Worm (Caenorhabditis elegans) whole organism, early embryonic: ENCODE data around the gene B0334.4.

Experiments used
- B0310.2 ChIP-seq: sonication (generic microtip); optimal IDR thresholded peaks from 2 replicates; lab custom pipeline; 2016; ENCODE audit warnings: mild to moderate bottlenecking, missing genetic modification characterization, missing compliant biosample characterization
- F13C5.2 ChIP-seq: sonication (generic microtip); optimal IDR thresholded peaks from 2 replicates; lab custom pipeline; 2017; ENCODE audit warnings: mild to moderate bottlenecking, missing genetic modification characterization, inconsistent platforms, missing compliant biosample characterization
- aly-1 ChIP-seq: sonication (generic microtip); optimal IDR thresholded peaks from 2 replicates; lab custom pipeline; 2016; ENCODE audit warnings: missing genetic modification characterization, missing compliant biosample characterization
- ama-1 ChIP-seq: fragments of 150-350 bp; optimal IDR thresholded peaks from 2 replicates; lab custom pipeline; 2014
- ceh-13 ChIP-seq: fragments of 200-800 bp; sonication (Bioruptor generic); optimal IDR thresholded peaks from 2 replicates; lab custom pipeline; 2018; ENCODE audit warnings: mild to moderate bottlenecking, missing genetic modification characterization, missing compliant biosample characterization
- ceh-36 ChIP-seq: sonication (generic microtip); optimal IDR thresholded peaks from 2 replicates; lab custom pipeline; 2016; ENCODE audit warnings: missing genetic modification characterization, inconsistent platforms, missing compliant biosample characterization
- ets-7 ChIP-seq: sonication (generic microtip); optimal IDR thresholded peaks from 2 replicates; lab custom pipeline; 2016; ENCODE audit warnings: missing genotype, missing genetic modification characterization, missing compliant biosample characterization
- flt-1 ChIP-seq: fragments of 200-800 bp; sonication (Bioruptor generic); IDR thresholded peaks from 2 replicates; pipeline ENCODE4 v1.3.6; 2022; ENCODE audit warnings: missing genetic modification characterization, missing compliant biosample characterization
- hmbx-1 ChIP-seq: sonication (generic microtip); optimal IDR thresholded peaks from 2 replicates; lab custom pipeline; 2016; ENCODE audit warnings: mild to moderate bottlenecking, missing genetic modification characterization, missing compliant biosample characterization
- hmg-4 ChIP-seq: fragments of 200-800 bp; sonication (Bioruptor generic); optimal IDR thresholded peaks from 2 replicates; lab custom pipeline; 2018; ENCODE audit warnings: mild to moderate bottlenecking, missing genetic modification characterization, missing compliant biosample characterization
- hnd-1 ChIP-seq: sonication (generic microtip); optimal IDR thresholded peaks from 2 replicates; lab custom pipeline; 2016; ENCODE audit warnings: missing genetic modification characterization, missing compliant biosample characterization
- pes-1 ChIP-seq: fragments of 200-800 bp; sonication (Bioruptor generic); IDR thresholded peaks from 2 replicates; pipeline ENCODE4 v1.3.6; 2022; ENCODE audit warnings: missing genetic modification reagents, missing genetic modification characterization, missing compliant biosample characterization
- scrt-1 ChIP-seq: fragments of 200-800 bp; sonication (Bioruptor generic); IDR thresholded peaks from 2 replicates; pipeline ENCODE4 v1.3.6; 2022; ENCODE audit warnings: missing genetic modification characterization, missing compliant biosample characterization
- sea-1 ChIP-seq: fragments of 200-800 bp; sonication (Bioruptor generic); conservative IDR thresholded peaks from 2 replicates; pipeline ENCODE4 v1.3.6; 2022; ENCODE audit warnings: missing genetic modification characterization, missing compliant biosample characterization
- tbx-11 ChIP-seq: fragments of 200-800 bp; sonication (Bioruptor generic); IDR thresholded peaks from 2 replicates; pipeline ENCODE4 v1.3.6; 2022; ENCODE audit warnings: missing genetic modification characterization, missing compliant biosample characterization
- tbx-37 ChIP-seq: fragments of 200-800 bp; sonication (Bioruptor generic); conservative IDR thresholded peaks from 2 replicates; pipeline ENCODE4 v1.3.6; 2022; ENCODE audit warnings: missing genetic modification reagents, missing genetic modification characterization, missing compliant biosample characterization
- tra-4 ChIP-seq: sonication (generic microtip); optimal IDR thresholded peaks from 2 replicates; lab custom pipeline; 2017; ENCODE audit warnings: missing genetic modification characterization, missing compliant biosample characterization

The B0334.4 gene

ce11 chrII:11471916-11472315 lies 23.6 kb upstream of the B0334.4 start, which contains the start of gene mfn-1:
TSS of gene mfn-1 (minus strand) at chrII:11472016.
- TF ChIP-seq B0310.2: no peak
- TF ChIP-seq sea-1 (GFP tag; lab: Robert Waterston, UW): no peak
- TF ChIP-seq ama-1 (lab: Kevin White, UChicago): no peak
- TF ChIP-seq scrt-1 (GFP tag; lab: Robert Waterston, UW): no peak
- TF ChIP-seq ets-7 (tag; lab: Kevin White, UChicago): no peak
- TF ChIP-seq hnd-1 (tag; lab: Kevin White, UChicago): no peak
- no peak for TF ChIP-seq hmbx-1 (tag; lab: Kevin White, UChicago)
- TF ChIP-seq aly-1 (tag; lab: Kevin White, UChicago): no peak
- TF ChIP-seq hmg-4 (GFP tag; lab: Kevin White, UChicago): no peak
- no peak for TF ChIP-seq pes-1 (GFP tag; lab: Robert Waterston, UW)
- TF ChIP-seq ceh-13 (GFP tag; lab: Kevin White, UChicago): no peak
- TF ChIP-seq ceh-36 (tag; lab: Kevin White, UChicago): no peak
- TF ChIP-seq tbx-11: no peak
- TF ChIP-seq tra-4: no peak
- no peak for TF ChIP-seq tbx-37 (GFP tag; lab: Robert Waterston, UW)
- TF ChIP-seq flt-1 (GFP tag; lab: Robert Waterston, UW): no peak
- TF ChIP-seq F13C5.2 (tag; lab: Kevin White, UChicago): no peak

- no peak for TF ChIP-seq hmbx-1 (tag; lab: Kevin White, UChicago)
- TF ChIP-seq ceh-36 (tag; lab: Kevin White, UChicago): no peak
- no peak for TF ChIP-seq tra-4
- TF ChIP-seq hnd-1 (tag; lab: Kevin White, UChicago): no peak
- TF ChIP-seq pes-1 (GFP tag; lab: Robert Waterston, UW): no peak
- no peak for TF ChIP-seq tbx-11
- no peak for TF ChIP-seq ceh-13 (GFP tag; lab: Kevin White, UChicago)
Measured at ce11 chrII:11472542-11472941, 22.9 kb upstream of the B0334.4 start.

- TF ChIP-seq hmg-4 (GFP tag; lab: Kevin White, UChicago): peak; percentile 22
- TF ChIP-seq tbx-11: no peak
- TF ChIP-seq B0310.2: no peak
- peak; percentile 44 for TF ChIP-seq F13C5.2 (tag; lab: Kevin White, UChicago)
- TF ChIP-seq flt-1 (GFP tag; lab: Robert Waterston, UW): peak; percentile 72
- TF ChIP-seq aly-1 (tag; lab: Kevin White, UChicago): no peak
- no peak for TF ChIP-seq ceh-36 (tag; lab: Kevin White, UChicago)
- peak; percentile 62; the same call in 1 of the 2 replicates for TF ChIP-seq tbx-37 (GFP tag; lab: Robert Waterston, UW)
- no peak for TF ChIP-seq tra-4
Measured at ce11 chrII:11473525-11474181, 21.8 kb upstream of the B0334.4 start, which contains the start of the genes metl-1 and W02B12.11. TSS of gene metl-1 (minus strand) at chrII:11473575. TSS of gene W02B12.11 (plus strand) at chrII:11473861.

- TF ChIP-seq hmbx-1 (tag; lab: Kevin White, UChicago): no peak
- TF ChIP-seq ama-1 (lab: Kevin White, UChicago): no peak
- TF ChIP-seq tra-4: no peak
- TF ChIP-seq hnd-1 (tag; lab: Kevin White, UChicago): no peak
- TF ChIP-seq ets-7 (tag; lab: Kevin White, UChicago): no peak
- no peak for TF ChIP-seq hmg-4 (GFP tag; lab: Kevin White, UChicago)
- TF ChIP-seq flt-1 (GFP tag; lab: Robert Waterston, UW): no peak
- TF ChIP-seq tbx-11: no peak
- TF ChIP-seq aly-1 (tag; lab: Kevin White, UChicago): no peak
- no peak for TF ChIP-seq pes-1 (GFP tag; lab: Robert Waterston, UW)
- TF ChIP-seq tbx-37 (GFP tag; lab: Robert Waterston, UW): no peak
- TF ChIP-seq ceh-36 (tag; lab: Kevin White, UChicago): no peak
- no peak for TF ChIP-seq scrt-1 (GFP tag; lab: Robert Waterston, UW)
- TF ChIP-seq F13C5.2 (tag; lab: Kevin White, UChicago): no peak
- no peak for TF ChIP-seq sea-1 (GFP tag; lab: Robert Waterston, UW)
Measured at ce11 chrII:11476410-11476809, 19.1 kb upstream of the B0334.4 start, which contains the start of gene W02B12.16. TSS of gene W02B12.16 (minus strand) at chrII:11476510.

ce11 chrII:11479076-11479475 lies 16.4 kb upstream of the B0334.4 start, which contains the start of gene W02B12.12:
TSS of gene W02B12.12 (minus strand) at chrII:11479176.
- TF ChIP-seq ets-7 (tag; lab: Kevin White, UChicago) (no peak), hnd-1 (tag; lab: Kevin White, UChicago) (no peak), B0310.2 (no peak), hmbx-1 (tag; lab: Kevin White, UChicago) (no peak), sea-1 (GFP tag; lab: Robert Waterston, UW) (no peak), hmg-4 (GFP tag; lab: Kevin White, UChicago) (no peak), ceh-36 (tag; lab: Kevin White, UChicago) (no peak), F13C5.2 (tag; lab: Kevin White, UChicago) (no peak)

ce11 chrII:11484600-11484999 lies 10.9 kb upstream of the B0334.4 start:
- TF ChIP-seq pes-1 (GFP tag; lab: Robert Waterston, UW) (peak; percentile 97), ets-7 (tag; lab: Kevin White, UChicago) (peak; percentile 89), ceh-13 (GFP tag; lab: Kevin White, UChicago) (peak; percentile 93), tra-4 (peak; percentile 93), aly-1 (tag; lab: Kevin White, UChicago) (peak; percentile 97), ceh-36 (tag; lab: Kevin White, UChicago) (peak; percentile 97), flt-1 (GFP tag; lab: Robert Waterston, UW) (peak; percentile 97), hmg-4 (GFP tag; lab: Kevin White, UChicago) (peak; percentile 98), ama-1 (lab: Kevin White, UChicago) (no peak), B0310.2 (peak; percentile 97), scrt-1 (GFP tag; lab: Robert Waterston, UW) (peak; percentile 95), tbx-11 (peak; percentile 96), tbx-37 (GFP tag; lab: Robert Waterston, UW) (peak; percentile 98), sea-1 (GFP tag; lab: Robert Waterston, UW) (peak; percentile 97), hnd-1 (tag; lab: Kevin White, UChicago) (peak; percentile 94), hmbx-1 (tag; lab: Kevin White, UChicago) (peak; percentile 89), F13C5.2 (tag; lab: Kevin White, UChicago) (peak; percentile 97)
